Fruit fly (Drosophila melanogaster): ENCODE data around the gene CG6724.

The CG6724 gene

dm6 chr2L:10760422-10761166 lies 9.2 kb downstream of the CG6724 start, which contains the start of gene CG6495:
CG6495 (plus strand) TSS chr2L:10761116.
- peak; percentile 27 for TF ChIP-seq fru (GFP tag; optimal IDR thresholded peaks at IDR 0.05)
- no peak for TF ChIP-seq Dfd (GFP tag; optimal IDR thresholded peaks at IDR 0.05)
- no peak for TF ChIP-seq psq (GFP tag; optimal IDR thresholded peaks at IDR 0.05)
- TF ChIP-seq sv (GFP tag; optimal IDR thresholded peaks at IDR 0.05): no peak
- TF ChIP-seq Hr83 (GFP tag; optimal IDR thresholded peaks at IDR 0.05; ENCODE audit: poor library complexity, severe bottlenecking): no peak
- no peak for TF ChIP-seq sage (GFP tag; optimal IDR thresholded peaks at IDR 0.05)
- peak; percentile 43 for TF ChIP-seq Sp1 (GFP tag; optimal IDR thresholded peaks at IDR 0.05)
- no peak for TF ChIP-seq tai (GFP tag; optimal IDR thresholded peaks at IDR 0.05)
- TF ChIP-seq h (GFP tag; optimal IDR thresholded peaks at IDR 0.05): peak; percentile 22
- TF ChIP-seq jim (GFP tag; optimal IDR thresholded peaks at IDR 0.05): no peak
- TF ChIP-seq dsf (GFP tag; optimal IDR thresholded peaks at IDR 0.05; ENCODE audit: borderline replicate concordance): no peak
- TF ChIP-seq Abd-B (GFP tag; optimal IDR thresholded peaks at IDR 0.05): no peak
- peak; percentile 11 for TF ChIP-seq HLH106 (tag; optimal IDR thresholded peaks at IDR 0.05)
- no peak for TF ChIP-seq br (GFP tag; optimal IDR thresholded peaks at IDR 0.05)
- no peak for TF ChIP-seq dl (GFP tag; optimal IDR thresholded peaks at IDR 0.05; ENCODE audit: insufficient read depth in 1 of 2, partially characterized antibody in 2 of 2)
- TF ChIP-seq Jra (GFP tag; optimal IDR thresholded peaks at IDR 0.05): no peak
- peak in 1 of 2 experiments; percentile 22 for TF ChIP-seq foxo (GFP tag; optimal IDR thresholded peaks at IDR 0.05)
- TF ChIP-seq woc (GFP tag; optimal IDR thresholded peaks at IDR 0.05): no peak
- TF ChIP-seq Vsx2 (GFP tag; optimal IDR thresholded peaks at IDR 0.05; ENCODE audit: partially characterized antibody): no peak
- TF ChIP-seq Rel (GFP tag; optimal IDR thresholded peaks at IDR 0.05): no peak
- no peak for TF ChIP-seq Rel (tag; optimal IDR thresholded peaks at IDR 0.05)
- TF ChIP-seq Dif (GFP tag; optimal IDR thresholded peaks at IDR 0.05; ENCODE audit: partially characterized antibody): no peak
- TF ChIP-seq OdsH (GFP tag; optimal IDR thresholded peaks at IDR 0.05): peak; percentile 17
- TF ChIP-seq Myc (optimal IDR thresholded peaks at IDR 0.05): no peak

dm6 chr2L:10759624-10760023 lies 10.1 kb downstream of the CG6724 start:
- TF ChIP-seq psq (GFP tag; optimal IDR thresholded peaks at IDR 0.05) (no peak), HLH106 (tag; optimal IDR thresholded peaks at IDR 0.05) (no peak), ey (GFP tag; optimal IDR thresholded peaks at IDR 0.05) (peak; percentile 26), woc (GFP tag; optimal IDR thresholded peaks at IDR 0.05) (peak; percentile 37), foxo (GFP tag; optimal IDR thresholded peaks at IDR 0.05) (peak in 1 of 2 experiments; percentile 50), tai (GFP tag; optimal IDR thresholded peaks at IDR 0.05) (no peak), dsf (GFP tag; optimal IDR thresholded peaks at IDR 0.05; ENCODE audit: borderline replicate concordance) (no peak), h (GFP tag; optimal IDR thresholded peaks at IDR 0.05) (peak; percentile 21), OdsH (GFP tag; optimal IDR thresholded peaks at IDR 0.05) (peak; percentile 16), brk (GFP tag; optimal IDR thresholded peaks at IDR 0.05) (no peak), Vsx2 (GFP tag; optimal IDR thresholded peaks at IDR 0.05; ENCODE audit: partially characterized antibody) (no peak), Rel (GFP tag; optimal IDR thresholded peaks at IDR 0.05) (no peak), Rel (tag; optimal IDR thresholded peaks at IDR 0.05) (no peak), N (GFP tag; optimal IDR thresholded peaks at IDR 0.05) (no peak), sv (GFP tag; optimal IDR thresholded peaks at IDR 0.05) (no peak), rgr (GFP tag; optimal IDR thresholded peaks at IDR 0.05) (no peak)

- TF ChIP-seq dl (GFP tag; optimal IDR thresholded peaks at IDR 0.05; ENCODE audit: insufficient read depth in 1 of 2, partially characterized antibody in 2 of 2): peak in 1 of 2 experiments; percentile 38
- TF ChIP-seq rgr (GFP tag; optimal IDR thresholded peaks at IDR 0.05): no peak
These were observed 12.6 kb downstream of the CG6724 start for dm6 chr2L:10757038-10757685.

- TF ChIP-seq rgr (GFP tag; optimal IDR thresholded peaks at IDR 0.05): peak; percentile 48
- TF ChIP-seq h (GFP tag; optimal IDR thresholded peaks at IDR 0.05): peak; percentile 15
- TF ChIP-seq N (GFP tag; optimal IDR thresholded peaks at IDR 0.05): no peak
- TF ChIP-seq foxo (GFP tag; optimal IDR thresholded peaks at IDR 0.05): peak in 1 of 2 experiments; percentile 26
- TF ChIP-seq Rel (GFP tag; optimal IDR thresholded peaks at IDR 0.05): no peak
- TF ChIP-seq Rel (tag; optimal IDR thresholded peaks at IDR 0.05): peak; percentile 22
- TF ChIP-seq Sp1 (GFP tag; optimal IDR thresholded peaks at IDR 0.05): peak; percentile 7
- TF ChIP-seq jim (GFP tag; optimal IDR thresholded peaks at IDR 0.05): no peak
- no peak for TF ChIP-seq Myc (optimal IDR thresholded peaks at IDR 0.05)
- TF ChIP-seq sage (GFP tag; optimal IDR thresholded peaks at IDR 0.05): no peak
- TF ChIP-seq GATAd (GFP tag; optimal IDR thresholded peaks at IDR 0.05): no peak
- TF ChIP-seq HLH106 (tag; optimal IDR thresholded peaks at IDR 0.05): peak; percentile 7
- peak; percentile 55 for TF ChIP-seq Dif (GFP tag; optimal IDR thresholded peaks at IDR 0.05; ENCODE audit: partially characterized antibody)
These were observed 13.7 kb downstream of the CG6724 start, which contains the start of gene CG17124 for dm6 chr2L:10756049-10756448. CG17124 (minus strand) TSS chr2L:10756325.

Measured in whole organism, wandering third instar larva.